3 fruit fly cellular contexts compared by ENCODE assay signal in genomic region chr3L:17611864-17612505, dm6.
TF ChIP-seq lines count a peak whose summit lies in the region.

No protein-coding gene starts in this region.

TF ChIP-seq in whole organism, adult, 20 proteins besides CTCF, POLR2A, EP300 and RAD21 (continued from another document):
- TF ChIP-seq Crg-1 (GFP tag; optimal IDR thresholded peaks at IDR 0.05; lab: Kevin White, UChicago) (peak; percentile 7), Mnt (GFP tag; optimal IDR thresholded peaks at IDR 0.05; lab: Kevin White, UChicago) (peak; percentile 97), Hr96 (GFP tag; optimal IDR thresholded peaks at IDR 0.05; lab: Kevin White, UChicago) (no peak)
TF ChIP-seq in whole organism, adult: peak in this region for 12.

TF ChIP-seq in whole organism, embryonic, 481 proteins besides CTCF, POLR2A, EP300 and RAD21 (continued from another document and continues in another):
- peak; percentile 44; the same call in 1 of the 2 replicates for TF ChIP-seq CG4360 (GFP tag; IDR thresholded peaks at IDR 0.05; lab: Robert Waterston, UW)
- no peak for TF ChIP-seq CG32772 (GFP tag; IDR thresholded peaks at IDR 0.05; lab: Robert Waterston, UW)
- peak; percentile 3 for TF ChIP-seq stwl (tag; optimal IDR thresholded peaks at IDR 0.05; lab: Kevin White, UChicago)
- TF ChIP-seq TFAM (GFP tag; optimal IDR thresholded peaks at IDR 0.05; lab: Kevin White, UChicago), result no peak
- 0 out of 2 replicates have a peak, but pooled peaks have one; percentile 46 for TF ChIP-seq ato (GFP tag; IDR thresholded peaks at IDR 0.05; lab: Robert Waterston, UW; ENCODE audit: partially characterized antibody)
- no peak for TF ChIP-seq ems (GFP tag; optimal IDR thresholded peaks at IDR 0.05; lab: Kevin White, UChicago)
- TF ChIP-seq vnd (GFP tag; IDR thresholded peaks at IDR 0.05; lab: Robert Waterston, UW; ENCODE audit: partially characterized antibody), result 0 out of 3 replicates have a peak, but pooled peaks have one; percentile 30
- 0 out of 3 replicates have a peak, but pooled peaks have one; percentile 29 for TF ChIP-seq HLH4C (GFP tag; IDR thresholded peaks at IDR 0.05; lab: Robert Waterston, UW; ENCODE audit: partially characterized antibody)
- no peak for TF ChIP-seq CG9215 (GFP tag; IDR thresholded peaks at IDR 0.05; lab: Robert Waterston, UW)
- peak in 1 of 3 experiments; percentile 21 for TF ChIP-seq lola (GFP tag; optimal IDR thresholded peaks at IDR 0.05; lab: Kevin White, UChicago)
- TF ChIP-seq CG1603 (tag; optimal IDR thresholded peaks at IDR 0.05; lab: Kevin White, UChicago), result no peak
- TF ChIP-seq CG14014 (GFP tag; IDR thresholded peaks at IDR 0.05; lab: Robert Waterston, UW), result no peak
- peak; percentile 86 for TF ChIP-seq CG8478 (optimal IDR thresholded peaks at IDR 0.05; lab: Kevin White, UChicago)
- TF ChIP-seq CG9437 (GFP tag; optimal IDR thresholded peaks at IDR 0.05; lab: Kevin White, UChicago), result no peak
- TF ChIP-seq sima (GFP tag; optimal IDR thresholded peaks at IDR 0.05; lab: Kevin White, UChicago), result no peak
- no peak for TF ChIP-seq CG12104 (GFP tag; optimal IDR thresholded peaks at IDR 0.05; lab: Kevin White, UChicago)
- no peak for TF ChIP-seq Spps (tag; optimal IDR thresholded peaks at IDR 0.05; lab: Kevin White, UChicago)
- peak; percentile 42; the same call in 1 of the 2 replicates for TF ChIP-seq bbx (GFP tag; IDR thresholded peaks at IDR 0.05; lab: Robert Waterston, UW; ENCODE audit: partially characterized antibody)
- TF ChIP-seq yki (optimal IDR thresholded peaks at IDR 0.05; lab: Kevin White, UChicago), result peak; percentile 33
- TF ChIP-seq Camta (GFP tag; optimal IDR thresholded peaks at IDR 0.05; lab: Kevin White, UChicago), result no peak
- TF ChIP-seq cato (GFP tag; optimal IDR thresholded peaks at IDR 0.05; lab: Kevin White, UChicago; ENCODE audit: borderline replicate concordance), result no peak
- TF ChIP-seq nom (GFP tag; optimal IDR thresholded peaks at IDR 0.05; lab: Kevin White, UChicago), result peak; percentile 73
- TF ChIP-seq Bteb2 (GFP tag; optimal IDR thresholded peaks at IDR 0.05; lab: Kevin White, UChicago), result no peak
- peak; percentile 95 for TF ChIP-seq cad (GFP tag; optimal IDR thresholded peaks at IDR 0.05; lab: Kevin White, UChicago)
- no peak for TF ChIP-seq CG32532 (GFP tag; IDR thresholded peaks at IDR 0.05; lab: Robert Waterston, UW)
- peak; percentile 87 for TF ChIP-seq crol (GFP tag; IDR thresholded peaks at IDR 0.05; lab: Robert Waterston, UW)
- TF ChIP-seq Six4 (GFP tag; optimal IDR thresholded peaks at IDR 0.05; lab: Kevin White, UChicago), result no peak
- TF ChIP-seq Bgb (GFP tag; IDR thresholded peaks at IDR 0.05; lab: Robert Waterston, UW; ENCODE audit: partially characterized antibody), result peak; percentile 37; the same call in 1 of the 2 replicates
- no peak for TF ChIP-seq CG11085 (GFP tag; IDR thresholded peaks at IDR 0.05; lab: Robert Waterston, UW)
- TF ChIP-seq CG14710 (tag; optimal IDR thresholded peaks at IDR 0.05; lab: Kevin White, UChicago), result no peak
- TF ChIP-seq wdn (GFP tag; IDR thresholded peaks at IDR 0.05; lab: Robert Waterston, UW), result no peak
- TF ChIP-seq CG17385 (GFP tag; optimal IDR thresholded peaks at IDR 0.05; lab: Kevin White, UChicago), result no peak
- TF ChIP-seq ac (GFP tag; optimal IDR thresholded peaks at IDR 0.05; lab: Kevin White, UChicago), result no peak
- TF ChIP-seq tna (GFP tag; IDR thresholded peaks at IDR 0.05; lab: Robert Waterston, UW; ENCODE audit: partially characterized antibody), result 0 out of 2 replicates have a peak, but pooled peaks have one; percentile 12
- TF ChIP-seq gcm2 (GFP tag; optimal IDR thresholded peaks at IDR 0.05; lab: Kevin White, UChicago), result no peak
- TF ChIP-seq Pdp1 (GFP tag; optimal IDR thresholded peaks at IDR 0.05; lab: Kevin White, UChicago), result peak in 1 of 2 experiments; percentile 83
- no peak for TF ChIP-seq Usf (GFP tag; optimal IDR thresholded peaks at IDR 0.05; lab: Kevin White, UChicago)
- TF ChIP-seq CG2889 (GFP tag; IDR thresholded peaks at IDR 0.05; lab: Robert Waterston, UW), result no peak
- no peak; the same call in 1 of the 2 replicates for TF ChIP-seq E2f1 (GFP tag; IDR thresholded peaks at IDR 0.05; lab: Robert Waterston, UW)
- no peak for TF ChIP-seq zen (tag; optimal IDR thresholded peaks at IDR 0.05; lab: Kevin White, UChicago)
- TF ChIP-seq CG2129 (GFP tag; IDR thresholded peaks at IDR 0.05; lab: Robert Waterston, UW; ENCODE audit: partially characterized antibody), result no peak
- peak; percentile 10 for TF ChIP-seq CG2712 (tag; optimal IDR thresholded peaks at IDR 0.05; lab: Kevin White, UChicago)
- peak; percentile 73; the same call in 1 of the 3 replicates for TF ChIP-seq CG2199 (GFP tag; IDR thresholded peaks at IDR 0.05; lab: Robert Waterston, UW)
- no peak for TF ChIP-seq Poxn (GFP tag; IDR thresholded peaks at IDR 0.05; lab: Robert Waterston, UW)
- peak; percentile 57 for TF ChIP-seq CG6854 (GFP tag; optimal IDR thresholded peaks at IDR 0.05; lab: Kevin White, UChicago)
- TF ChIP-seq Hr78 (GFP tag; optimal IDR thresholded peaks at IDR 0.05; lab: Kevin White, UChicago), result peak in 1 of 2 experiments; percentile 14
- TF ChIP-seq corto (GFP tag; optimal IDR thresholded peaks at IDR 0.05; lab: Kevin White, UChicago), result peak; percentile 29
- TF ChIP-seq CG7963 (GFP tag; IDR thresholded peaks at IDR 0.05; lab: Robert Waterston, UW; ENCODE audit: partially characterized antibody), result peak; percentile 32; the same call in 1 of the 3 replicates
- TF ChIP-seq CG10431 (GFP tag; optimal IDR thresholded peaks at IDR 0.05; lab: Kevin White, UChicago), result peak; percentile 33
- 0 out of 2 replicates have a peak, but pooled peaks have one; percentile 16 for TF ChIP-seq hbn (GFP tag; IDR thresholded peaks at IDR 0.05; lab: Robert Waterston, UW; ENCODE audit: partially characterized antibody)
- no peak for TF ChIP-seq slp2 (GFP tag; optimal IDR thresholded peaks at IDR 0.05; lab: Kevin White, UChicago)
- 0 out of 4 replicates have a peak, but pooled peaks have one; percentile 30 for TF ChIP-seq Dll (GFP tag; IDR thresholded peaks at IDR 0.05; lab: Robert Waterston, UW; ENCODE audit: partially characterized antibody)
- no peak for TF ChIP-seq CG18262 (tag; optimal IDR thresholded peaks at IDR 0.05; lab: Kevin White, UChicago)
- peak; percentile 57; the same call in 1 of the 3 replicates for TF ChIP-seq Opbp (GFP tag; IDR thresholded peaks at IDR 0.05; lab: Robert Waterston, UW; ENCODE audit: partially characterized antibody)
- no peak for TF ChIP-seq lov (optimal IDR thresholded peaks at IDR 0.05; lab: Kevin White, UChicago)
- TF ChIP-seq lov (GFP tag; IDR thresholded peaks at IDR 0.05; lab: Robert Waterston, UW), result peak; percentile 48; the same call in 1 of the 3 replicates
- TF ChIP-seq CG34224 (GFP tag; IDR thresholded peaks at IDR 0.05; lab: Robert Waterston, UW; ENCODE audit: partially characterized antibody), result no peak
- 0 out of 3 replicates have a peak, but pooled peaks have one; percentile 7 for TF ChIP-seq ase (GFP tag; IDR thresholded peaks at IDR 0.05; lab: Robert Waterston, UW)

TF ChIP-seq in whole organism, prepupa, 60 proteins besides CTCF, POLR2A, EP300 and RAD21 (continued from another document):
- no peak for TF ChIP-seq Ets21C (GFP tag; optimal IDR thresholded peaks at IDR 0.05; lab: Kevin White, UChicago)
- peak; percentile 51 to 63 for TF ChIP-seq ss (GFP tag; optimal IDR thresholded peaks at IDR 0.05; lab: Kevin White, UChicago)
- no peak for TF ChIP-seq salr (GFP tag; optimal IDR thresholded peaks at IDR 0.05; lab: Kevin White, UChicago)
- no peak for TF ChIP-seq CG8632 (GFP tag; optimal IDR thresholded peaks at IDR 0.05; lab: Kevin White, UChicago)
- TF ChIP-seq Blimp-1 (GFP tag; optimal IDR thresholded peaks at IDR 0.05; lab: Kevin White, UChicago), result no peak
- TF ChIP-seq fkh (GFP tag; optimal IDR thresholded peaks at IDR 0.05; lab: Kevin White, UChicago), result no peak
- no peak for TF ChIP-seq Hr39 (GFP tag; optimal IDR thresholded peaks at IDR 0.05; lab: Kevin White, UChicago)
- peak; percentile 15 for TF ChIP-seq Sox102F (GFP tag; optimal IDR thresholded peaks at IDR 0.05; lab: Kevin White, UChicago)
- no peak for TF ChIP-seq Hr4 (GFP tag; optimal IDR thresholded peaks at IDR 0.05; lab: Kevin White, UChicago)
- no peak for TF ChIP-seq topi (GFP tag; optimal IDR thresholded peaks at IDR 0.05; lab: Kevin White, UChicago)
- no peak for TF ChIP-seq CG3032 (tag; optimal IDR thresholded peaks at IDR 0.05; lab: Kevin White, UChicago)
- TF ChIP-seq achi (GFP tag; optimal IDR thresholded peaks at IDR 0.05; lab: Kevin White, UChicago), result no peak
- TF ChIP-seq CG11294 (GFP tag; IDR thresholded peaks at IDR 0.05; lab: Robert Waterston, UW), result no peak
- no peak for TF ChIP-seq cyc (GFP tag; optimal IDR thresholded peaks at IDR 0.05; lab: Kevin White, UChicago)
- TF ChIP-seq acj6 (GFP tag; optimal IDR thresholded peaks at IDR 0.05; lab: Kevin White, UChicago), result no peak
- TF ChIP-seq svp (GFP tag; lab: Kevin White, UChicago), result peak; percentile 59
- TF ChIP-seq CG6854 (GFP tag; optimal IDR thresholded peaks at IDR 0.05; lab: Kevin White, UChicago), result peak; percentile 40
- TF ChIP-seq CG6163 (GFP tag; IDR thresholded peaks at IDR 0.05; lab: Robert Waterston, UW), result no peak
- TF ChIP-seq fd85E (GFP tag; optimal IDR thresholded peaks at IDR 0.05; lab: Kevin White, UChicago), result peak; percentile 51
- TF ChIP-seq fd59A (GFP tag; optimal IDR thresholded peaks at IDR 0.05; lab: Kevin White, UChicago), result no peak
- no peak for TF ChIP-seq CG6276 (GFP tag; optimal IDR thresholded peaks at IDR 0.05; lab: Kevin White, UChicago)
- no peak for TF ChIP-seq lz (GFP tag; optimal IDR thresholded peaks at IDR 0.05; lab: Kevin White, UChicago)
- no peak for TF ChIP-seq CG3919 (GFP tag; optimal IDR thresholded peaks at IDR 0.05; lab: Kevin White, UChicago)
- no peak for TF ChIP-seq Hr38 (GFP tag; optimal IDR thresholded peaks at IDR 0.05; lab: Kevin White, UChicago)
- TF ChIP-seq Sox14 (GFP tag; optimal IDR thresholded peaks at IDR 0.05; lab: Kevin White, UChicago), result peak; percentile 23
- no peak for TF ChIP-seq CG8319 (GFP tag; optimal IDR thresholded peaks at IDR 0.05; lab: Kevin White, UChicago)
- TF ChIP-seq Sox15 (GFP tag; optimal IDR thresholded peaks at IDR 0.05; lab: Kevin White, UChicago), result no peak
- peak; percentile 65; the same call in 1 of the 2 replicates for TF ChIP-seq CG15336 (GFP tag; IDR thresholded peaks at IDR 0.05; lab: Robert Waterston, UW)
- TF ChIP-seq CG34406 (GFP tag; optimal IDR thresholded peaks at IDR 0.05; lab: Kevin White, UChicago), result no peak
- peak; percentile 3 for TF ChIP-seq CG1621 (tag; optimal IDR thresholded peaks at IDR 0.05; lab: Kevin White, UChicago)
- peak; percentile 39 for TF ChIP-seq Met (GFP tag; optimal IDR thresholded peaks at IDR 0.05; lab: Kevin White, UChicago)
- no peak for TF ChIP-seq CG7368 (GFP tag; optimal IDR thresholded peaks at IDR 0.05; lab: Kevin White, UChicago)
- no peak for TF ChIP-seq CG31627 (GFP tag; optimal IDR thresholded peaks at IDR 0.05; lab: Kevin White, UChicago)
- TF ChIP-seq spab (GFP tag; optimal IDR thresholded peaks at IDR 0.05; lab: Kevin White, UChicago), result no peak
- TF ChIP-seq dac (GFP tag; optimal IDR thresholded peaks at IDR 0.05; lab: Kevin White, UChicago), result no peak
- no peak for TF ChIP-seq pdm3 (GFP tag; optimal IDR thresholded peaks at IDR 0.05; lab: Kevin White, UChicago)
- TF ChIP-seq Gug (GFP tag; IDR thresholded peaks at IDR 0.05; lab: Robert Waterston, UW), result no peak
- 0 out of 3 replicates have a peak, but pooled peaks have one; percentile 42 for TF ChIP-seq CG8119 (GFP tag; IDR thresholded peaks at IDR 0.05; lab: Robert Waterston, UW)
- TF ChIP-seq eg (GFP tag; IDR thresholded peaks at IDR 0.05; lab: Robert Waterston, UW), result peak; percentile 50; the same call in 1 of the 3 replicates
- TF ChIP-seq Eip78C (GFP tag; lab: Kevin White, UChicago), result peak; percentile 17
- no peak for TF ChIP-seq CG11762 (GFP tag; optimal IDR thresholded peaks at IDR 0.05; lab: Kevin White, UChicago; ENCODE audit: insufficient read depth)
- TF ChIP-seq CG32006 (GFP tag; optimal IDR thresholded peaks at IDR 0.05; lab: Kevin White, UChicago), result no peak
